Fruit fly (Drosophila melanogaster) whole organism, embryonic: ENCODE measurements around the gene Cypl.

Experiments
- Abd-B ChIP-seq: fragments of 200-800 bp; sonication (Bioruptor generic); optimal IDR thresholded peaks from 2 replicates; lab custom pipeline; 2018; ENCODE audit warnings: missing biosample characterization, mild to moderate bottlenecking, missing genetic modification characterization, moderate library complexity
- Ada2b ChIP-seq: fragments of 200-800 bp; sonication (Bioruptor generic); IDR thresholded peaks from 2 replicates; pipeline ENCODE4 v1.3.6; 2022; ENCODE audit warnings: missing biosample characterization, missing genetic modification characterization
- Atf-2 ChIP-seq: fragments of 200-800 bp; sonication (Bioruptor generic); optimal IDR thresholded peaks from 2 replicates; lab custom pipeline; 2016; ENCODE audit warnings: missing biosample characterization, missing genetic modification characterization
- B-H1 ChIP-seq: fragments of 200-800 bp; sonication (Bioruptor generic); IDR thresholded peaks from 3 replicates; pipeline ENCODE4 v1.3.6; 2022; ENCODE audit warnings: missing biosample characterization, missing genetic modification characterization
- CG11398 ChIP-seq: fragments of 200-800 bp; sonication (Bioruptor generic); optimal IDR thresholded peaks from 2 replicates; lab custom pipeline; 2016; ENCODE audit warnings: missing biosample characterization, missing genetic modification characterization
- CG12104 ChIP-seq: fragments of 200-800 bp; sonication (Bioruptor generic); optimal IDR thresholded peaks from 3 replicates; lab custom pipeline; 2016; ENCODE audit warnings: missing biosample characterization, missing genetic modification characterization
- CG12391 ChIP-seq: fragments of 200-800 bp; sonication (Bioruptor generic); optimal IDR thresholded peaks from 3 replicates; lab custom pipeline; 2018; ENCODE audit warnings: missing biosample characterization, mild to moderate bottlenecking, missing genetic modification characterization, moderate library complexity
- CG13287 ChIP-seq: fragments of 200-800 bp; sonication (Bioruptor generic); IDR thresholded peaks from 2 replicates; pipeline ENCODE4 v1.3.6; 2022; ENCODE audit warnings: missing biosample characterization, missing genetic modification characterization; ENCODE audit not compliant: partially characterized antibody
- CG14710 ChIP-seq: fragments of 200-800 bp; sonication (Bioruptor generic); optimal IDR thresholded peaks from 3 replicates; lab custom pipeline; 2019; ENCODE audit warnings: missing biosample characterization, mild to moderate bottlenecking, missing genetic modification characterization, moderate library complexity
- CG15269 ChIP-seq: fragments of 200-800 bp; sonication (Bioruptor generic); optimal IDR thresholded peaks from 2 replicates; lab custom pipeline; 2018; ENCODE audit warnings: missing biosample characterization, mild to moderate bottlenecking, missing genetic modification characterization, moderate library complexity
- CG17612 ChIP-seq: fragments of 200-800 bp; sonication (Bioruptor generic); IDR thresholded peaks from 2 replicates; pipeline ENCODE4 v1.3.6; 2022; ENCODE audit warnings: missing biosample characterization, missing genetic modification characterization
- CG17912 ChIP-seq: fragments of 200-800 bp; sonication (Bioruptor generic); optimal IDR thresholded peaks from 2 replicates; lab custom pipeline; 2018; ENCODE audit warnings: missing biosample characterization, mild to moderate bottlenecking, missing genetic modification characterization
- CG18764 ChIP-seq: fragments of 200-800 bp; sonication (Bioruptor generic); optimal IDR thresholded peaks from 3 replicates; lab custom pipeline; 2016; ENCODE audit warnings: missing biosample characterization, missing genetic modification characterization
- CG2129 ChIP-seq: fragments of 200-800 bp; sonication (Bioruptor generic); IDR thresholded peaks from 2 replicates; pipeline ENCODE4 v1.3.6; 2022; ENCODE audit warnings: missing biosample characterization, missing genetic modification characterization; ENCODE audit not compliant: partially characterized antibody
- CG30431 ChIP-seq: fragments of 200-800 bp; sonication (Bioruptor generic); optimal IDR thresholded peaks from 2 replicates; lab custom pipeline; 2017; ENCODE audit warnings: missing biosample characterization, missing genetic modification characterization
- CG7556 ChIP-seq: fragments of 200-800 bp; sonication (Bioruptor generic); optimal IDR thresholded peaks from 2 replicates; lab custom pipeline; 2017; ENCODE audit warnings: missing biosample characterization, mild to moderate bottlenecking, missing genetic modification characterization
- CG8359 ChIP-seq: fragments of 200-800 bp; sonication (Bioruptor generic); optimal IDR thresholded peaks from 2 replicates; lab custom pipeline; 2017; ENCODE audit warnings: missing biosample characterization, mild to moderate bottlenecking, missing genetic modification characterization, borderline replicate concordance
- CG9215 ChIP-seq: fragments of 200-800 bp; sonication (Bioruptor generic); IDR thresholded peaks from 2 replicates; pipeline ENCODE4 v1.3.6; 2022; ENCODE audit warnings: missing biosample characterization, missing genetic modification characterization
- CG9817 ChIP-seq: fragments of 200-800 bp; sonication (Bioruptor generic); optimal IDR thresholded peaks from 2 replicates; lab custom pipeline; 2018; ENCODE audit warnings: missing biosample characterization, mild to moderate bottlenecking, missing genetic modification characterization, moderate library complexity
- CHES-1-like ChIP-seq: fragments of 200-800 bp; sonication (Bioruptor generic); optimal IDR thresholded peaks from 2 replicates; lab custom pipeline; 2016; ENCODE audit warnings: missing biosample characterization, missing genetic modification characterization
- Doc3 ChIP-seq: fragments of 200-800 bp; sonication (Bioruptor generic); IDR thresholded peaks from 3 replicates; pipeline ENCODE4 v1.3.6; 2022; ENCODE audit warnings: missing biosample characterization, missing genetic modification characterization; ENCODE audit not compliant: partially characterized antibody
- Hmx ChIP-seq: fragments of 200-800 bp; sonication (Bioruptor generic); optimal IDR thresholded peaks from 2 replicates; lab custom pipeline; 2016; ENCODE audit warnings: missing biosample characterization, missing genetic modification characterization
- Hr3 ChIP-seq: fragments of 200-800 bp; sonication (Bioruptor generic); optimal IDR thresholded peaks from 3 replicates; lab custom pipeline; 2016; ENCODE audit warnings: missing biosample characterization, missing genetic modification characterization
- MESR4 ChIP-seq: fragments of 200-800 bp; sonication (Bioruptor generic); optimal IDR thresholded peaks from 2 replicates; lab custom pipeline; 2018; ENCODE audit warnings: missing biosample characterization, mild to moderate bottlenecking, missing genetic modification characterization, moderate library complexity
- NFAT ChIP-seq: fragments of 200-800 bp; sonication (Bioruptor generic); IDR thresholded peaks from 2 replicates; pipeline ENCODE4 v1.3.6; 2022; ENCODE audit warnings: missing biosample characterization, missing genetic modification characterization
- Scr ChIP-seq: fragments of 200-800 bp; sonication (Bioruptor generic); IDR thresholded peaks from 2 replicates; pipeline ENCODE4 v1.3.6; 2022; ENCODE audit warnings: missing biosample characterization, missing genetic modification characterization; ENCODE audit not compliant: partially characterized antibody
- Stat92E ChIP-seq, 3 experiments: fragments of >200 bp in 2 of 3; fragments of 200-800 bp in 1 of 3; sonication (Bioruptor generic) in 1 of 3; optimal IDR thresholded peaks; 2 replicates each; lab custom pipeline; 2017 to 2019; ENCODE audit warnings: missing biosample characterization in 3 of 3, missing genetic modification characterization in 3 of 3, mild to moderate bottlenecking in 1 of 3, moderate library complexity in 1 of 3
- Xbp1 ChIP-seq: fragments of 200-800 bp; sonication (Bioruptor generic); optimal IDR thresholded peaks from 3 replicates; lab custom pipeline; 2016; ENCODE audit warnings: missing biosample characterization, mild to moderate bottlenecking, missing genetic modification characterization
- cas ChIP-seq: fragments of 200-800 bp; sonication (Bioruptor generic); IDR thresholded peaks from 2 replicates; pipeline ENCODE4 v1.3.6; 2022; ENCODE audit warnings: missing biosample characterization, missing genetic modification characterization
- cg ChIP-seq: fragments of 200-800 bp; sonication (Bioruptor generic); optimal IDR thresholded peaks from 3 replicates; lab custom pipeline; 2019; ENCODE audit warnings: missing biosample characterization, mild to moderate bottlenecking, missing genetic modification characterization, moderate library complexity
- chn ChIP-seq: fragments of 200-800 bp; sonication (Bioruptor generic); optimal IDR thresholded peaks from 2 replicates; lab custom pipeline; 2016; ENCODE audit warnings: missing biosample characterization, missing genetic modification characterization
- dpn ChIP-seq, 2 experiments: fragments of 200-800 bp; sonication (Bioruptor generic); optimal IDR thresholded peaks; 3 replicates each; lab custom pipeline; 2016; ENCODE audit warnings: missing biosample characterization in 2 of 2, missing genetic modification characterization in 2 of 2
- en ChIP-seq: fragments of 200-800 bp; sonication (Bioruptor generic); optimal IDR thresholded peaks from 2 replicates; lab custom pipeline; 2016; ENCODE audit warnings: missing biosample characterization, missing genetic modification characterization
- fd102C ChIP-seq: fragments of 200-800 bp; sonication (Bioruptor generic); optimal IDR thresholded peaks from 2 replicates; lab custom pipeline; 2018; ENCODE audit warnings: missing biosample characterization, mild to moderate bottlenecking, missing genetic modification characterization, moderate library complexity
- inv ChIP-seq: fragments of 200-800 bp; sonication (Bioruptor generic); IDR thresholded peaks from 2 replicates; pipeline ENCODE4 v1.3.6; 2022; ENCODE audit warnings: missing biosample characterization, missing genetic modification characterization; ENCODE audit not compliant: partially characterized antibody
- jumu ChIP-seq: fragments of 200-800 bp; sonication (Bioruptor generic); optimal IDR thresholded peaks from 3 replicates; lab custom pipeline; 2016; ENCODE audit warnings: missing biosample characterization, missing genetic modification characterization
- knrl ChIP-seq: fragments of 200-800 bp; sonication (Bioruptor generic); IDR thresholded peaks from 3 replicates; pipeline ENCODE4 v1.3.6; 2022; ENCODE audit warnings: missing biosample characterization, missing genetic modification characterization; ENCODE audit not compliant: partially characterized antibody
- luna ChIP-seq: fragments of 200-800 bp; sonication (Bioruptor generic); optimal IDR thresholded peaks from 2 replicates; lab custom pipeline; 2016; ENCODE audit warnings: missing biosample characterization, missing genetic modification characterization
- nerfin-1 ChIP-seq: fragments of 200-800 bp; sonication (Bioruptor generic); optimal IDR thresholded peaks from 3 replicates; lab custom pipeline; 2019; ENCODE audit warnings: missing biosample characterization, mild to moderate bottlenecking, missing genetic modification characterization, moderate library complexity
- oc ChIP-seq: fragments of 200-800 bp; sonication (Bioruptor generic); optimal IDR thresholded peaks from 2 replicates; lab custom pipeline; 2018; ENCODE audit warnings: missing biosample characterization, mild to moderate bottlenecking, missing genetic modification characterization, moderate library complexity
- otp ChIP-seq: fragments of 200-800 bp; sonication (Bioruptor generic); IDR thresholded peaks from 3 replicates; pipeline ENCODE4, ENCODE4 v1.3.6; 2022; ENCODE audit warnings: missing biosample characterization, missing genetic modification characterization
- pb ChIP-seq: fragments of 200-800 bp; sonication (Bioruptor generic); optimal IDR thresholded peaks from 3 replicates; lab custom pipeline; 2016; ENCODE audit warnings: missing biosample characterization, missing genetic modification characterization
- psq ChIP-seq: fragments of 200-800 bp; sonication (Bioruptor generic); optimal IDR thresholded peaks from 2 replicates; lab custom pipeline; 2017; ENCODE audit warnings: missing biosample characterization, missing genetic modification characterization
- repo ChIP-seq: fragments of 200-800 bp; sonication (Bioruptor generic); optimal IDR thresholded peaks from 2 replicates; lab custom pipeline; 2016; ENCODE audit warnings: missing biosample characterization, missing genetic modification characterization
- scrt ChIP-seq: fragments of 200-800 bp; sonication (Bioruptor generic); optimal IDR thresholded peaks from 2 replicates; lab custom pipeline; 2018; ENCODE audit warnings: missing biosample characterization, mild to moderate bottlenecking, missing genetic modification characterization, moderate library complexity
- sens ChIP-seq: fragments of 200-800 bp; sonication (Bioruptor generic); peaks from one replicate; lab custom pipeline; 2016; ENCODE audit warnings: missing biosample characterization, missing genetic modification characterization
- sim ChIP-seq: fragments of 200-800 bp; sonication (Bioruptor generic); IDR thresholded peaks from 2 replicates; pipeline ENCODE4 v1.3.6; 2022; ENCODE audit warnings: missing biosample characterization, missing genetic modification characterization
- tup ChIP-seq: fragments of 200-800 bp; sonication (Bioruptor generic); optimal IDR thresholded peaks from 2 replicates; lab custom pipeline; 2016; ENCODE audit warnings: missing biosample characterization, mild to moderate bottlenecking, missing genetic modification characterization, moderate library complexity
- zf30C ChIP-seq: fragments of 200-800 bp; sonication (Bioruptor generic); optimal IDR thresholded peaks from 3 replicates; lab custom pipeline; 2018; ENCODE audit warnings: missing biosample characterization, mild to moderate bottlenecking, missing genetic modification characterization

Cypl gene

DNA sequence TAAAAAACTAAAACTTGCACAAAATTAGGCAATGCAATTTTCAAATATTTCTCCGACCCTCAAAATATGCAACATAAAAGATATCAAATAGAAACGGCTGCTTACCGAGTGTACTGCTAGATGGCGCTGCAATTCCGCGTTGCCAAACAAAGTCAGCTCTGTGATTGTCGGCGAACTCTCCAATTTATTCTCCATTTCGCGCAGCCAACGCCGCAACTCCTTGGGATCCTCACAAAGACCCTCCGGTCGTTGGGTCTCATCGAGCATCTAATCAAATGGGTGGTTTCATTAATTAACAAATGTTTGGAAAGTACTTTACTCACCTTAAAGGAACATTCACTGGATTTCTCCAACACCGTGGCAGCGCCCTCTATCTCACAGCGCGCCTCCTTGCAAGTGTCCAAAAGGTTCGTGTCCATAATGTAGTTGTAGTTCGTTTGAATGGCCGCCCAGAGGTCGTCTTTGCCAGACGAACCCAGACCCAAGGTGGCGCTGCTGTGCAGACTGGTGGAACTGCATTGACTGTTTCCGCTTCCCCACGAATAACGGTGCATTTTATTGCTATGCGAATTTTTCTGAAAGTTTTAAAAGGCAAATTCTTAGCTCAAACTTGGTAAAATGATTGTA lies 36.8 kb downstream of the Cypl start (continued):
- peak; percentile 55; the same call in 2 of the 3 replicates for TF ChIP-seq B-H1
- no peak for TF ChIP-seq CG13287 (GFP tag; lab: Robert Waterston, UW)
- TF ChIP-seq jumu: peak; percentile 85
- TF ChIP-seq luna (GFP tag; lab: Kevin White, UChicago): peak; percentile 32
- TF ChIP-seq inv (GFP tag; lab: Robert Waterston, UW): no peak
- peak; percentile 80 to 81 for TF ChIP-seq dpn (GFP tag; optimal IDR thresholded peaks at IDR 0.05; lab: Kevin White, UChicago)
- peak; percentile 7 for TF ChIP-seq scrt (GFP tag; lab: Kevin White, UChicago)
- TF ChIP-seq knrl (GFP tag; lab: Robert Waterston, UW): peak; percentile 15; the same call in 1 of the 3 replicates
- TF ChIP-seq NFAT (GFP tag; lab: Robert Waterston, UW): peak; percentile 92
- no peak for TF ChIP-seq tup (GFP tag; lab: Kevin White, UChicago)
- no peak for TF ChIP-seq psq (GFP tag; lab: Kevin White, UChicago)
- peak; percentile 49; the same call in 1 of the 2 replicates for TF ChIP-seq Ada2b (GFP tag; lab: Robert Waterston, UW)
- TF ChIP-seq otp (GFP tag; lab: Robert Waterston, UW): peak; percentile 41; the same call in 2 of the 3 replicates
- TF ChIP-seq MESR4 (GFP tag; lab: Kevin White, UChicago): no peak
- 0 out of 2 replicates have a peak, but pooled peaks have one; percentile 38 for TF ChIP-seq CG17612 (GFP tag; lab: Robert Waterston, UW)
- peak; percentile 32 for TF ChIP-seq CG12104 (GFP tag; lab: Kevin White, UChicago)
- TF ChIP-seq CG12391: no peak
- TF ChIP-seq CG17912 (GFP tag; lab: Kevin White, UChicago): peak; percentile 86
- TF ChIP-seq fd102C (GFP tag; lab: Kevin White, UChicago): peak; percentile 39
- TF ChIP-seq cas (GFP tag; lab: Robert Waterston, UW): 0 out of 2 replicates have a peak, but pooled peaks have one; percentile 6
- TF ChIP-seq Stat92E (GFP tag; optimal IDR thresholded peaks at IDR 0.05; lab: Kevin White, UChicago): peak in 1 of 3 experiments; percentile 34
- peak; percentile 35 for TF ChIP-seq Abd-B
- peak; percentile 81 for TF ChIP-seq CG9817
- no peak for TF ChIP-seq nerfin-1 (tag; lab: Kevin White, UChicago)
- TF ChIP-seq pb: peak; percentile 77
- TF ChIP-seq Xbp1 (GFP tag; lab: Kevin White, UChicago): peak; percentile 91
- TF ChIP-seq sim (GFP tag; lab: Robert Waterston, UW): no peak
- TF ChIP-seq Doc3 (GFP tag; lab: Robert Waterston, UW): no peak
- peak; percentile 54 for TF ChIP-seq CG15269 (tag; lab: Kevin White, UChicago)
- TF ChIP-seq en (GFP tag; lab: Kevin White, UChicago): peak; percentile 60
- TF ChIP-seq Atf-2 (GFP tag; lab: Kevin White, UChicago): peak; percentile 87
- no peak for TF ChIP-seq cg (GFP tag; lab: Kevin White, UChicago)
- peak; percentile 41 for TF ChIP-seq oc
- TF ChIP-seq CG14710: peak; percentile 54
- TF ChIP-seq CG9215 (GFP tag; lab: Robert Waterston, UW): peak; percentile 65
- no peak for TF ChIP-seq CG8359 (GFP tag; lab: Kevin White, UChicago)
- TF ChIP-seq CG18764 (GFP tag; lab: Kevin White, UChicago): peak; percentile 76
- TF ChIP-seq zf30C (GFP tag; lab: Kevin White, UChicago): no peak
- peak; percentile 73 for TF ChIP-seq CHES-1-like (GFP tag; lab: Kevin White, UChicago)
- TF ChIP-seq repo (GFP tag; lab: Kevin White, UChicago): peak; percentile 66
- peak; percentile 94 for TF ChIP-seq sens (GFP tag; lab: Kevin White, UChicago)
- TF ChIP-seq chn: peak; percentile 71
- peak; percentile 79 for TF ChIP-seq Hr3 (GFP tag; lab: Kevin White, UChicago)
- no peak for TF ChIP-seq CG2129 (GFP tag; lab: Robert Waterston, UW)
- peak; percentile 39 for TF ChIP-seq CG11398 (GFP tag; lab: Kevin White, UChicago)
- no peak for TF ChIP-seq Hmx (GFP tag; lab: Kevin White, UChicago)
- peak; percentile 25 for TF ChIP-seq CG7556 (GFP tag; lab: Kevin White, UChicago)
- TF ChIP-seq CG30431: peak; percentile 72
- TF ChIP-seq Scr: no peak
